Fruit fly (Drosophila melanogaster) whole organism, embryonic: ENCODE results near the gene CG1299.
A peak's percentile ranks its signal among the peaks of the same experiment; 100 is the strongest.

Source experiments
- Atf3 ChIP-seq: fragments of 200-800 bp; sonication (Bioruptor generic); optimal IDR thresholded peaks from 3 replicates; lab custom pipeline; 2016; ENCODE audit warnings: missing biosample characterization, missing genetic modification characterization
- CG10147 ChIP-seq: fragments of 200-800 bp; sonication (Bioruptor generic); optimal IDR thresholded peaks from 2 replicates; lab custom pipeline; 2019; ENCODE audit warnings: missing biosample characterization, mild to moderate bottlenecking, missing genetic modification characterization, moderate library complexity
- CG10267 ChIP-seq: fragments of 200-800 bp; sonication (Bioruptor generic); optimal IDR thresholded peaks from 2 replicates; lab custom pipeline; 2018; ENCODE audit warnings: missing biosample characterization, mild to moderate bottlenecking, missing genetic modification characterization, moderate library complexity
- CG10274 ChIP-seq: fragments of 200-800 bp; sonication (Bioruptor generic); optimal IDR thresholded peaks from 3 replicates; lab custom pipeline; 2017; ENCODE audit warnings: missing biosample characterization, mild to moderate bottlenecking, missing genetic modification characterization
- CG10543 ChIP-seq: fragments of 200-800 bp; sonication (Bioruptor generic); optimal IDR thresholded peaks from 3 replicates; lab custom pipeline; 2017; ENCODE audit warnings: missing biosample characterization, mild to moderate bottlenecking, missing genetic modification characterization, moderate library complexity
- CG10654 ChIP-seq: fragments of 200-800 bp; sonication (Bioruptor generic); optimal IDR thresholded peaks from 2 replicates; lab custom pipeline; 2016; ENCODE audit warnings: missing biosample characterization, missing genetic modification characterization
- CG11560 ChIP-seq: fragments of 200-800 bp; sonication (Bioruptor generic); IDR thresholded peaks from 3 replicates; pipeline ENCODE4 v1.3.6; 2022; ENCODE audit warnings: missing biosample characterization, missing genetic modification characterization
- CG11723 ChIP-seq: fragments of 200-800 bp; sonication (Bioruptor generic); optimal IDR thresholded peaks from 2 replicates; lab custom pipeline; 2017; ENCODE audit warnings: missing biosample characterization, mild to moderate bottlenecking, missing genetic modification characterization
- CG12769 ChIP-seq: fragments of 200-800 bp; sonication (Bioruptor generic); optimal IDR thresholded peaks from 2 replicates; lab custom pipeline; 2019; ENCODE audit warnings: missing biosample characterization, mild to moderate bottlenecking, missing genetic modification characterization, moderate library complexity
- CG17802 ChIP-seq: fragments of 200-800 bp; sonication (Bioruptor generic); optimal IDR thresholded peaks from 2 replicates; lab custom pipeline; 2018; ENCODE audit warnings: missing biosample characterization, mild to moderate bottlenecking, missing genetic modification characterization, moderate library complexity
- CG2678 ChIP-seq: fragments of 200-800 bp; sonication (Bioruptor generic); optimal IDR thresholded peaks from 3 replicates; lab custom pipeline; 2019; ENCODE audit warnings: missing biosample characterization, mild to moderate bottlenecking, missing genetic modification characterization, moderate library complexity
- CG2889 ChIP-seq: fragments of 200-800 bp; sonication (Bioruptor generic); IDR thresholded peaks from 3 replicates; pipeline ENCODE4 v1.3.6; 2022; ENCODE audit warnings: missing biosample characterization, missing genetic modification characterization
- CG3163 ChIP-seq: fragments of 200-800 bp; sonication (Bioruptor generic); optimal IDR thresholded peaks from 3 replicates; lab custom pipeline; 2016; ENCODE audit warnings: missing biosample characterization, missing genetic modification characterization
- CG34376 ChIP-seq: fragments of 200-800 bp; sonication (Bioruptor generic); optimal IDR thresholded peaks from 2 replicates; lab custom pipeline; 2018; ENCODE audit warnings: missing biosample characterization, mild to moderate bottlenecking, missing genetic modification characterization
- CG3726 ChIP-seq: fragments of 200-800 bp; sonication (Bioruptor generic); IDR thresholded peaks from 3 replicates; pipeline ENCODE4, ENCODE4 v1.3.6; 2022; ENCODE audit warnings: missing biosample characterization, missing genetic modification characterization
- CG42726 ChIP-seq: fragments of 200-800 bp; sonication (Bioruptor generic); IDR thresholded peaks from 2 replicates; pipeline ENCODE4 v1.3.6; 2022; ENCODE audit warnings: missing biosample characterization, missing genetic modification characterization; ENCODE audit not compliant: partially characterized antibody
- CG4360 ChIP-seq: fragments of 200-800 bp; sonication (Bioruptor generic); IDR thresholded peaks from 2 replicates; pipeline ENCODE4 v1.3.6; 2022; ENCODE audit warnings: missing biosample characterization, missing genetic modification characterization
- CG4730 ChIP-seq: fragments of 200-800 bp; sonication (Bioruptor generic); IDR thresholded peaks from 2 replicates; pipeline ENCODE4 v1.3.6; 2022; ENCODE audit warnings: missing biosample characterization, missing genetic modification characterization
- CG7271 ChIP-seq: fragments of 200-800 bp; sonication (Bioruptor generic); optimal IDR thresholded peaks from 2 replicates; lab custom pipeline; 2018; ENCODE audit warnings: missing biosample characterization, mild to moderate bottlenecking, missing genetic modification characterization, moderate library complexity
- CG7745 ChIP-seq: fragments of 200-800 bp; sonication (Bioruptor generic); optimal IDR thresholded peaks from 2 replicates; lab custom pipeline; 2018; ENCODE audit warnings: missing biosample characterization, mild to moderate bottlenecking, missing genetic modification characterization, moderate library complexity
- CG9932 ChIP-seq: fragments of 200-800 bp; sonication (Bioruptor generic); IDR thresholded peaks from 2 replicates; pipeline ENCODE4 v1.3.6; 2022; ENCODE audit warnings: missing biosample characterization, missing genetic modification characterization
- D19B ChIP-seq: fragments of 200-800 bp; sonication (Bioruptor generic); optimal IDR thresholded peaks from 2 replicates; lab custom pipeline; 2017; ENCODE audit warnings: missing biosample characterization, mild to moderate bottlenecking, missing genetic modification characterization
- Dref ChIP-seq: fragments of 200-800 bp; sonication (Bioruptor generic); IDR thresholded peaks from 2 replicates; pipeline ENCODE4 v1.3.6; 2022; ENCODE audit warnings: missing biosample characterization, missing genetic modification characterization
- E2f1 ChIP-seq: fragments of 200-800 bp; sonication (Bioruptor generic); IDR thresholded peaks from 2 replicates; pipeline ENCODE4 v1.3.6; 2022; ENCODE audit warnings: missing biosample characterization, missing genetic modification characterization
- Fer2 ChIP-seq: fragments of 200-800 bp; sonication (Bioruptor generic); optimal IDR thresholded peaks from 2 replicates; lab custom pipeline; 2018; ENCODE audit warnings: missing biosample characterization, mild to moderate bottlenecking, missing genetic modification characterization, moderate library complexity
- Hand ChIP-seq: fragments of 200-800 bp; sonication (Bioruptor generic); optimal IDR thresholded peaks from 2 replicates; lab custom pipeline; 2017; ENCODE audit warnings: mild to moderate bottlenecking, missing biosample characterization, missing genetic modification reagents, missing genetic modification characterization
- Hmx ChIP-seq: fragments of 200-800 bp; sonication (Bioruptor generic); optimal IDR thresholded peaks from 2 replicates; lab custom pipeline; 2016; ENCODE audit warnings: missing biosample characterization, missing genetic modification characterization
- Hr39 ChIP-seq: fragments of >200 bp; optimal IDR thresholded peaks from 2 replicates; lab custom pipeline; 2017
- NFAT ChIP-seq: fragments of 200-800 bp; sonication (Bioruptor generic); IDR thresholded peaks from 2 replicates; pipeline ENCODE4 v1.3.6; 2022; ENCODE audit warnings: missing biosample characterization, missing genetic modification characterization
- Oli ChIP-seq: fragments of 200-800 bp; sonication (Bioruptor generic); optimal IDR thresholded peaks from 2 replicates; lab custom pipeline; 2018; ENCODE audit warnings: missing biosample characterization, mild to moderate bottlenecking, missing genetic modification characterization, moderate library complexity
- Side ChIP-seq: fragments of 200-800 bp; sonication (Bioruptor generic); optimal IDR thresholded peaks from 2 replicates; lab custom pipeline; 2016; ENCODE audit warnings: missing biosample characterization, missing genetic modification characterization
- ara ChIP-seq: fragments of 200-800 bp; sonication (Bioruptor generic); IDR thresholded peaks from 2 replicates; pipeline ENCODE4 v1.3.6; 2022; ENCODE audit warnings: missing biosample characterization, missing genetic modification characterization
- bcd ChIP-seq: fragments of 200-800 bp; sonication (Bioruptor generic); optimal IDR thresholded peaks from 2 replicates; lab custom pipeline; 2017; ENCODE audit warnings: missing biosample characterization, mild to moderate bottlenecking, missing genetic modification characterization
- dati ChIP-seq: fragments of 200-800 bp; sonication (Bioruptor generic); IDR thresholded peaks from 2 replicates; pipeline ENCODE4 v1.3.6; 2022; ENCODE audit warnings: missing biosample characterization, missing genetic modification characterization
- fd102C ChIP-seq: fragments of 200-800 bp; sonication (Bioruptor generic); optimal IDR thresholded peaks from 2 replicates; lab custom pipeline; 2018; ENCODE audit warnings: missing biosample characterization, mild to moderate bottlenecking, missing genetic modification characterization, moderate library complexity
- fu2 ChIP-seq: fragments of 200-800 bp; sonication (Bioruptor generic); optimal IDR thresholded peaks from 2 replicates; lab custom pipeline; 2016; ENCODE audit warnings: missing biosample characterization, missing genetic modification characterization
- gfzf ChIP-seq: fragments of 200-800 bp; sonication (Bioruptor generic); optimal IDR thresholded peaks from 2 replicates; lab custom pipeline; 2016; ENCODE audit warnings: missing biosample characterization, mild to moderate bottlenecking, missing genetic modification characterization, moderate library complexity
- gsb ChIP-seq: fragments of 200-800 bp; sonication (Bioruptor generic); IDR thresholded peaks from 2 replicates; pipeline ENCODE4 v1.3.6; 2022; ENCODE audit warnings: missing biosample characterization, missing genetic modification characterization
- gt ChIP-seq: fragments of 200-800 bp; sonication (Bioruptor generic); IDR thresholded peaks from 2 replicates; pipeline ENCODE4 v1.3.6; 2022; ENCODE audit warnings: missing biosample characterization, missing genetic modification characterization
- hbn ChIP-seq: fragments of 200-800 bp; sonication (Bioruptor generic); IDR thresholded peaks from 2 replicates; pipeline ENCODE4 v1.3.6; 2022; ENCODE audit warnings: missing biosample characterization, missing genetic modification characterization; ENCODE audit not compliant: partially characterized antibody
- her ChIP-seq: fragments of 200-800 bp; sonication (Bioruptor generic); optimal IDR thresholded peaks from 2 replicates; lab custom pipeline; 2016; ENCODE audit warnings: missing biosample characterization, missing genetic modification characterization
- kay ChIP-seq: fragments of 200-800 bp; sonication (Bioruptor generic); optimal IDR thresholded peaks from 2 replicates; lab custom pipeline; 2016; ENCODE audit warnings: missing biosample characterization, missing genetic modification characterization
- lilli ChIP-seq: fragments of 200-800 bp; sonication (Bioruptor generic); optimal IDR thresholded peaks from 3 replicates; lab custom pipeline; 2016; ENCODE audit warnings: missing biosample characterization, missing genetic modification characterization
- luna ChIP-seq: fragments of 200-800 bp; sonication (Bioruptor generic); optimal IDR thresholded peaks from 2 replicates; lab custom pipeline; 2016; ENCODE audit warnings: missing biosample characterization, missing genetic modification characterization
- mld ChIP-seq: fragments of 200-800 bp; sonication (Bioruptor generic); IDR thresholded peaks from 3 replicates; pipeline ENCODE4 v1.3.6; 2022; ENCODE audit warnings: missing biosample characterization, missing genetic modification characterization; ENCODE audit not compliant: partially characterized antibody
- peb ChIP-seq: fragments of 200-800 bp; sonication (Bioruptor generic); IDR thresholded peaks from 2 replicates; pipeline ENCODE4 v1.3.6; 2022; ENCODE audit warnings: missing biosample characterization, missing genetic modification characterization
- pros ChIP-seq: fragments of 200-800 bp; sonication (Bioruptor generic); optimal IDR thresholded peaks from 3 replicates; lab custom pipeline; 2019; ENCODE audit warnings: missing biosample characterization, mild to moderate bottlenecking, missing genetic modification characterization, moderate library complexity
- scrt ChIP-seq: fragments of 200-800 bp; sonication (Bioruptor generic); optimal IDR thresholded peaks from 2 replicates; lab custom pipeline; 2018; ENCODE audit warnings: missing biosample characterization, mild to moderate bottlenecking, missing genetic modification characterization, moderate library complexity
- sima ChIP-seq: fragments of 200-800 bp; sonication (Bioruptor generic); optimal IDR thresholded peaks from 2 replicates; lab custom pipeline; 2016; ENCODE audit warnings: missing biosample characterization, missing genetic modification characterization
- sqz ChIP-seq: fragments of 200-800 bp; sonication (Bioruptor generic); optimal IDR thresholded peaks from 3 replicates; lab custom pipeline; 2018; ENCODE audit warnings: missing biosample characterization, mild to moderate bottlenecking, missing genetic modification characterization
- toy ChIP-seq: fragments of 200-800 bp; sonication (Bioruptor generic); IDR thresholded peaks from 2 replicates; pipeline ENCODE4 v1.3.6; 2022; ENCODE audit warnings: missing biosample characterization, missing genetic modification characterization

Gene CG1299

dm6 chr3L:4169957-4170651 lies 21.6 kb downstream of the CG1299 start, which contains the start of gene Ero1L (continued):
- TF ChIP-seq her (GFP tag; lab: Kevin White, UChicago) = peak; percentile 27
- TF ChIP-seq gfzf = peak; percentile 87
- no peak for TF ChIP-seq CG2678 (tag; lab: Kevin White, UChicago)
- peak; percentile 70 for TF ChIP-seq CG10267 (tag; lab: Kevin White, UChicago)
- TF ChIP-seq Oli (tag; lab: Kevin White, UChicago) = no peak
- TF ChIP-seq Side (GFP tag; lab: Kevin White, UChicago) = no peak
- TF ChIP-seq CG17802 (tag; lab: Kevin White, UChicago) = no peak
- TF ChIP-seq CG3163 (GFP tag; lab: Kevin White, UChicago) = peak; percentile 24
- TF ChIP-seq Dref (GFP tag; lab: Robert Waterston, UW) = peak; percentile 29; the same call in 1 of the 2 replicates
- TF ChIP-seq Hand (GFP tag; lab: Kevin White, UChicago) = no peak
- no peak for TF ChIP-seq luna (GFP tag; lab: Kevin White, UChicago)
- TF ChIP-seq fu2 (GFP tag; lab: Kevin White, UChicago) = no peak
- no peak for TF ChIP-seq gt (GFP tag; lab: Robert Waterston, UW)
- no peak for TF ChIP-seq CG11723 (GFP tag; lab: Kevin White, UChicago)
- peak; percentile 36 for TF ChIP-seq CG10147 (GFP tag; lab: Kevin White, UChicago)
- TF ChIP-seq CG4360 (GFP tag; lab: Robert Waterston, UW) = peak; percentile 65
- TF ChIP-seq pros (GFP tag; lab: Kevin White, UChicago) = no peak
- no peak for TF ChIP-seq sqz (GFP tag; lab: Kevin White, UChicago)
- TF ChIP-seq CG10543 (GFP tag; lab: Kevin White, UChicago) = peak; percentile 30
- TF ChIP-seq scrt (GFP tag; lab: Kevin White, UChicago) = peak; percentile 15
- TF ChIP-seq CG12769 (tag; lab: Kevin White, UChicago) = no peak
- TF ChIP-seq fd102C (GFP tag; lab: Kevin White, UChicago) = no peak
- TF ChIP-seq CG42726 (GFP tag; lab: Robert Waterston, UW) = no peak
- peak; percentile 10 for TF ChIP-seq Fer2 (tag; lab: Kevin White, UChicago)
- TF ChIP-seq CG4730 (GFP tag; lab: Robert Waterston, UW) = no peak
- TF ChIP-seq bcd (GFP tag; lab: Kevin White, UChicago) = no peak
- no peak for TF ChIP-seq CG10654 (GFP tag; lab: Kevin White, UChicago)
- peak; percentile 34 for TF ChIP-seq lilli (GFP tag; lab: Kevin White, UChicago)
- no peak for TF ChIP-seq Hr39 (lab: Kevin White, UChicago)
- no peak for TF ChIP-seq CG2889 (GFP tag; lab: Robert Waterston, UW)
- TF ChIP-seq dati (GFP tag; lab: Robert Waterston, UW) = no peak
- no peak for TF ChIP-seq CG11560 (tag; lab: Robert Waterston, UW)
- peak; percentile 33 for TF ChIP-seq CG7271
- no peak for TF ChIP-seq ara
- TF ChIP-seq Atf3 (GFP tag; lab: Kevin White, UChicago) = no peak
- no peak for TF ChIP-seq CG34376
- TF ChIP-seq mld = no peak
- peak; percentile 14 for TF ChIP-seq kay
- TF ChIP-seq CG10274 (GFP tag; lab: Kevin White, UChicago) = no peak
- no peak for TF ChIP-seq gsb (GFP tag; lab: Robert Waterston, UW)
- no peak for TF ChIP-seq D19B (GFP tag; lab: Kevin White, UChicago)
- TF ChIP-seq E2f1 (GFP tag; lab: Robert Waterston, UW) = no peak; the same call in 1 of the 2 replicates
- no peak for TF ChIP-seq CG7745
- no peak for TF ChIP-seq hbn (GFP tag; lab: Robert Waterston, UW)
- no peak for TF ChIP-seq toy (GFP tag; lab: Robert Waterston, UW)
- TF ChIP-seq NFAT (GFP tag; lab: Robert Waterston, UW) = no peak
- no peak for TF ChIP-seq peb (GFP tag; lab: Robert Waterston, UW)
- TF ChIP-seq sima (GFP tag; lab: Kevin White, UChicago) = no peak
- TF ChIP-seq CG9932 (GFP tag; lab: Robert Waterston, UW) = peak; percentile 25; the same call in 1 of the 2 replicates
- no peak for TF ChIP-seq Hmx
- no peak for TF ChIP-seq CG3726
